Fruit fly (Drosophila melanogaster) whole organism, embryonic: ENCODE measurements around the gene Ubc6.

ENCODE experiments used
- CG10209 ChIP-seq: fragments of 200-800 bp; sonication (Bioruptor generic); optimal IDR thresholded peaks from 3 replicates; lab custom pipeline; 2017; ENCODE audit warnings: missing biosample characterization, mild to moderate bottlenecking, missing genetic modification characterization, missing genetic modification reagents
- CG10543 ChIP-seq: fragments of 200-800 bp; sonication (Bioruptor generic); optimal IDR thresholded peaks from 3 replicates; lab custom pipeline; 2017; ENCODE audit warnings: missing biosample characterization, mild to moderate bottlenecking, missing genetic modification characterization, moderate library complexity
- CG11723 ChIP-seq: fragments of 200-800 bp; sonication (Bioruptor generic); optimal IDR thresholded peaks from 2 replicates; lab custom pipeline; 2017; ENCODE audit warnings: missing biosample characterization, mild to moderate bottlenecking, missing genetic modification characterization
- CG12236 ChIP-seq: fragments of 200-800 bp; sonication (Bioruptor generic); optimal IDR thresholded peaks from 2 replicates; lab custom pipeline; 2016; ENCODE audit warnings: missing biosample characterization, missing genetic modification characterization
- CG12391 ChIP-seq: fragments of 200-800 bp; sonication (Bioruptor generic); optimal IDR thresholded peaks from 3 replicates; lab custom pipeline; 2018; ENCODE audit warnings: missing biosample characterization, mild to moderate bottlenecking, missing genetic modification characterization, moderate library complexity
- CG12942 ChIP-seq: fragments of 200-800 bp; sonication (Bioruptor generic); optimal IDR thresholded peaks from 3 replicates; lab custom pipeline; 2016; ENCODE audit warnings: missing biosample characterization, missing genetic modification characterization
- CG13287 ChIP-seq: fragments of 200-800 bp; sonication (Bioruptor generic); IDR thresholded peaks from 2 replicates; pipeline ENCODE4 v1.3.6; 2022; ENCODE audit warnings: missing biosample characterization, missing genetic modification characterization; ENCODE audit not compliant: partially characterized antibody
- CG1529 ChIP-seq: fragments of 200-800 bp; sonication (Bioruptor generic); optimal IDR thresholded peaks from 3 replicates; lab custom pipeline; 2018; ENCODE audit warnings: missing biosample characterization, missing genetic modification characterization
- CG15696 ChIP-seq: fragments of 200-800 bp; sonication (Bioruptor generic); optimal IDR thresholded peaks from 2 replicates; lab custom pipeline; 2019; ENCODE audit warnings: missing biosample characterization, mild to moderate bottlenecking, missing genetic modification characterization, moderate library complexity
- CG31365 ChIP-seq: fragments of 200-800 bp; sonication (Bioruptor generic); optimal IDR thresholded peaks from 2 replicates; lab custom pipeline; 2018; ENCODE audit warnings: missing biosample characterization, mild to moderate bottlenecking, missing genetic modification characterization
- CG31441 ChIP-seq: fragments of 200-800 bp; sonication (Bioruptor generic); IDR thresholded peaks from 2 replicates; pipeline ENCODE4 v1.3.6; 2022; ENCODE audit warnings: missing biosample characterization, missing genetic modification characterization
- CG32772 ChIP-seq: fragments of 200-800 bp; sonication (Bioruptor generic); IDR thresholded peaks from 2 replicates; pipeline ENCODE4 v1.3.6; 2022; ENCODE audit warnings: missing biosample characterization, missing genetic modification characterization
- CG43689 ChIP-seq: fragments of 200-800 bp; sonication (Bioruptor generic); IDR thresholded peaks from 2 replicates; pipeline ENCODE4 v1.3.6; 2022; ENCODE audit warnings: missing biosample characterization, missing genetic modification characterization
- CG5180 ChIP-seq: fragments of 200-800 bp; sonication (Bioruptor generic); optimal IDR thresholded peaks from 3 replicates; lab custom pipeline; 2017; ENCODE audit warnings: missing biosample characterization, missing genetic modification characterization, mild to moderate bottlenecking, moderate library complexity, missing genetic modification reagents
- CG5245 ChIP-seq: fragments of 200-800 bp; sonication (Bioruptor generic); optimal IDR thresholded peaks from 3 replicates; lab custom pipeline; 2016; ENCODE audit warnings: missing biosample characterization, missing genetic modification characterization
- CG5953 ChIP-seq: fragments of 200-800 bp; sonication (Bioruptor generic); IDR thresholded peaks from 2 replicates; pipeline ENCODE4 v1.3.6; 2022; ENCODE audit warnings: missing biosample characterization, missing genetic modification characterization
- CG6765 ChIP-seq: fragments of 200-800 bp; sonication (Bioruptor generic); optimal IDR thresholded peaks from 3 replicates; lab custom pipeline; 2017; ENCODE audit warnings: missing biosample characterization, mild to moderate bottlenecking, missing genetic modification characterization
- CG7839 ChIP-seq: fragments of 200-800 bp; sonication (Bioruptor generic); optimal IDR thresholded peaks from 3 replicates; lab custom pipeline; 2018; ENCODE audit warnings: missing biosample characterization, mild to moderate bottlenecking, missing genetic modification characterization, moderate library complexity
- CG8281 ChIP-seq: fragments of 200-800 bp; sonication (Bioruptor generic); optimal IDR thresholded peaks from 2 replicates; lab custom pipeline; 2018; ENCODE audit warnings: missing biosample characterization, mild to moderate bottlenecking, missing genetic modification characterization, moderate library complexity
- CoRest ChIP-seq: fragments of 200-800 bp; sonication (Bioruptor generic); optimal IDR thresholded peaks from 3 replicates; lab custom pipeline; 2018; ENCODE audit warnings: missing biosample characterization, mild to moderate bottlenecking, missing genetic modification characterization, moderate library complexity
- Dip2 ChIP-seq: fragments of 200-800 bp; sonication (Bioruptor generic); IDR thresholded peaks from 2 replicates; pipeline ENCODE4 v1.3.6; 2022; ENCODE audit warnings: missing biosample characterization, missing genetic modification characterization
- GATAe ChIP-seq: fragments of 200-800 bp; sonication (Bioruptor generic); conservative IDR thresholded peaks from 2 replicates; pipeline ENCODE4 v1.3.6; 2022; ENCODE audit warnings: missing biosample characterization, missing genetic modification characterization
- Hand ChIP-seq: fragments of 200-800 bp; sonication (Bioruptor generic); optimal IDR thresholded peaks from 2 replicates; lab custom pipeline; 2017; ENCODE audit warnings: mild to moderate bottlenecking, missing biosample characterization, missing genetic modification reagents, missing genetic modification characterization
- Hey ChIP-seq: fragments of 200-800 bp; sonication (Bioruptor generic); optimal IDR thresholded peaks from 3 replicates; lab custom pipeline; 2018; ENCODE audit warnings: missing biosample characterization, mild to moderate bottlenecking, missing genetic modification characterization
- HmgD ChIP-seq: fragments of 200-800 bp; sonication (Bioruptor generic); optimal IDR thresholded peaks from 3 replicates; lab custom pipeline; 2016; ENCODE audit warnings: missing biosample characterization, missing genetic modification characterization
- Lhr ChIP-seq: fragments of 200-800 bp; sonication (Bioruptor generic); optimal IDR thresholded peaks from 3 replicates; lab custom pipeline; 2017; ENCODE audit warnings: mild to moderate bottlenecking, missing biosample characterization, missing genetic modification reagents, missing genetic modification characterization
- Neu2 ChIP-seq: fragments of 200-800 bp; sonication (Bioruptor generic); optimal IDR thresholded peaks from 3 replicates; lab custom pipeline; 2016; ENCODE audit warnings: missing biosample characterization, missing genetic modification characterization, borderline replicate concordance
- Oaz ChIP-seq: fragments of 200-800 bp; sonication (Bioruptor generic); IDR thresholded peaks from 2 replicates; pipeline ENCODE4 v1.3.6; 2022; ENCODE audit warnings: missing biosample characterization, missing genetic modification characterization
- Six4 ChIP-seq: fragments of 200-800 bp; sonication (Bioruptor generic); optimal IDR thresholded peaks from 2 replicates; lab custom pipeline; 2016; ENCODE audit warnings: missing biosample characterization, missing genetic modification characterization
- bcd ChIP-seq: fragments of 200-800 bp; sonication (Bioruptor generic); optimal IDR thresholded peaks from 2 replicates; lab custom pipeline; 2017; ENCODE audit warnings: missing biosample characterization, mild to moderate bottlenecking, missing genetic modification characterization
- bsh ChIP-seq, 2 experiments: fragments of 200-800 bp; sonication (Bioruptor generic); optimal IDR thresholded peaks; 2 replicates each; lab custom pipeline; 2017 to 2018; ENCODE audit warnings: mild to moderate bottlenecking in 2 of 2, missing biosample characterization in 2 of 2, missing genetic modification characterization in 2 of 2, moderate library complexity in 1 of 2
- btn ChIP-seq: fragments of 200-800 bp; sonication (Bioruptor generic); optimal IDR thresholded peaks from 2 replicates; lab custom pipeline; 2016; ENCODE audit warnings: missing biosample characterization, missing genetic modification characterization
- cad ChIP-seq: fragments of >200 bp; optimal IDR thresholded peaks from 2 replicates; lab custom pipeline; 2017; ENCODE audit warnings: missing biosample characterization, missing genetic modification characterization
- dan ChIP-seq: fragments of 200-800 bp; sonication (Bioruptor generic); IDR thresholded peaks from 2 replicates; pipeline ENCODE4 v1.3.6; 2022; ENCODE audit warnings: missing biosample characterization, missing genetic modification characterization
- en ChIP-seq: fragments of 200-800 bp; sonication (Bioruptor generic); optimal IDR thresholded peaks from 2 replicates; lab custom pipeline; 2016; ENCODE audit warnings: missing biosample characterization, missing genetic modification characterization
- gt ChIP-seq: fragments of 200-800 bp; sonication (Bioruptor generic); IDR thresholded peaks from 2 replicates; pipeline ENCODE4 v1.3.6; 2022; ENCODE audit warnings: missing biosample characterization, missing genetic modification characterization
- ind ChIP-seq: fragments of 200-800 bp; sonication (Bioruptor generic); optimal IDR thresholded peaks from 3 replicates; lab custom pipeline; 2016; ENCODE audit warnings: missing biosample characterization, missing genetic modification characterization
- ken ChIP-seq: fragments of 200-800 bp; sonication (Bioruptor generic); IDR thresholded peaks from 3 replicates; pipeline ENCODE4 v1.3.6; 2022; ENCODE audit warnings: missing biosample characterization, missing genetic modification characterization
- lbe ChIP-seq: fragments of 200-800 bp; sonication (Bioruptor generic); optimal IDR thresholded peaks from 2 replicates; lab custom pipeline; 2016; ENCODE audit warnings: missing biosample characterization, mild to moderate bottlenecking, missing genetic modification characterization
- nau ChIP-seq: fragments of 200-800 bp; sonication (Bioruptor generic); optimal IDR thresholded peaks from 3 replicates; lab custom pipeline; 2017; ENCODE audit warnings: missing biosample characterization, mild to moderate bottlenecking, missing genetic modification characterization, missing genetic modification reagents
- pan ChIP-seq, 4 experiments: fragments of >200 bp in 3 of 4; fragments of 200-800 bp in 1 of 4; sonication (Bioruptor generic) in 1 of 4; optimal IDR thresholded peaks in 3 of 4; IDR thresholded peaks in 1 of 4; 2 replicates each; pipeline versions ENCODE4 v1.3.6 to Lab custom; 2017 to 2022; ENCODE audit warnings: missing biosample characterization in 2 of 4, missing genetic modification characterization in 2 of 4, mixed read lengths in 1 of 4
- pum ChIP-seq: fragments of 200-800 bp; sonication (Bioruptor generic); optimal IDR thresholded peaks from 2 replicates; lab custom pipeline; 2016; ENCODE audit warnings: missing biosample characterization, missing genetic modification characterization
- sens ChIP-seq: fragments of 200-800 bp; sonication (Bioruptor generic); peaks from one replicate; lab custom pipeline; 2016; ENCODE audit warnings: missing biosample characterization, missing genetic modification characterization
- seq ChIP-seq: fragments of 200-800 bp; sonication (Bioruptor generic); IDR thresholded peaks from 2 replicates; pipeline ENCODE4 v1.3.6; 2022; ENCODE audit warnings: missing biosample characterization, missing genetic modification characterization
- sqz ChIP-seq: fragments of 200-800 bp; sonication (Bioruptor generic); optimal IDR thresholded peaks from 3 replicates; lab custom pipeline; 2018; ENCODE audit warnings: missing biosample characterization, mild to moderate bottlenecking, missing genetic modification characterization
- stwl ChIP-seq: fragments of 200-800 bp; sonication (Bioruptor generic); optimal IDR thresholded peaks from 3 replicates; lab custom pipeline; 2018; ENCODE audit warnings: missing biosample characterization, mild to moderate bottlenecking, missing genetic modification characterization, moderate library complexity
- tin ChIP-seq: fragments of 200-800 bp; sonication (Bioruptor generic); optimal IDR thresholded peaks from 3 replicates; lab custom pipeline; 2016; ENCODE audit warnings: missing biosample characterization, missing genetic modification characterization
- tio ChIP-seq: fragments of 200-800 bp; sonication (Bioruptor generic); optimal IDR thresholded peaks from 2 replicates; lab custom pipeline; 2017; ENCODE audit warnings: missing biosample characterization, missing genetic modification characterization, inconsistent platforms
- wdn ChIP-seq: fragments of 200-800 bp; sonication (Bioruptor generic); IDR thresholded peaks from 2 replicates; pipeline ENCODE4 v1.3.6; 2022; ENCODE audit warnings: missing biosample characterization, missing genetic modification characterization

Ubc6 gene

dm6 chr3R:4970415-4971140 lies 18.1 kb upstream of the Ubc6 start (continued):
- peak; percentile 71 for TF ChIP-seq sens (GFP tag; lab: Kevin White, UChicago)
- TF ChIP-seq CG15696 (tag; lab: Kevin White, UChicago) = peak; percentile 83
- no peak for TF ChIP-seq CG8281
- TF ChIP-seq Hey = no peak
- no peak for TF ChIP-seq CG6765 (GFP tag; lab: Kevin White, UChicago)
- peak; percentile 100 for TF ChIP-seq CG31365 (tag; lab: Kevin White, UChicago)
- no peak for TF ChIP-seq CG43689 (GFP tag; lab: Robert Waterston, UW)
- no peak for TF ChIP-seq CG5180
- no peak for TF ChIP-seq Six4
- no peak for TF ChIP-seq GATAe (GFP tag; lab: Robert Waterston, UW)
- no peak for TF ChIP-seq CG10209 (GFP tag; lab: Kevin White, UChicago)
- no peak for TF ChIP-seq wdn (GFP tag; lab: Robert Waterston, UW)
- no peak for TF ChIP-seq pan (optimal IDR thresholded peaks at IDR 0.05; lab: Kevin White, UChicago)
- TF ChIP-seq pan (GFP tag; optimal IDR thresholded peaks at IDR 0.05 in 1 of 2, IDR thresholded peaks at IDR 0.05 in 1 of 2) = peak in 1 of 2 experiments; percentile 64
- TF ChIP-seq Lhr (GFP tag; lab: Kevin White, UChicago) = peak; percentile 93
- TF ChIP-seq CG5245 = peak; percentile 69
- no peak for TF ChIP-seq bsh (GFP tag; optimal IDR thresholded peaks at IDR 0.05; lab: Kevin White, UChicago)
- TF ChIP-seq en (GFP tag; lab: Kevin White, UChicago) = peak; percentile 4
- no peak for TF ChIP-seq CG11723
- no peak for TF ChIP-seq btn (GFP tag; lab: Kevin White, UChicago)
- peak; percentile 35 for TF ChIP-seq CG12391 (tag; lab: Kevin White, UChicago)
- TF ChIP-seq CG13287 (GFP tag; lab: Robert Waterston, UW) = peak; percentile 48; the same call in 1 of the 2 replicates
- peak; percentile 35 for TF ChIP-seq bcd (GFP tag; lab: Kevin White, UChicago)
- TF ChIP-seq dan (GFP tag; lab: Robert Waterston, UW) = no peak
- TF ChIP-seq tin = peak; percentile 82
- peak; percentile 12 for TF ChIP-seq Neu2
- no peak for TF ChIP-seq CG1529
- TF ChIP-seq seq (GFP tag; lab: Robert Waterston, UW) = no peak
- peak; percentile 11 for TF ChIP-seq tio
- peak; percentile 80 for TF ChIP-seq pum (GFP tag; lab: Kevin White, UChicago)
- no peak for TF ChIP-seq CG31441
- no peak for TF ChIP-seq gt
- peak; percentile 62 for TF ChIP-seq CoRest (tag; lab: Kevin White, UChicago)
- peak; percentile 84 for TF ChIP-seq HmgD (GFP tag; lab: Kevin White, UChicago)
- peak; percentile 53 for TF ChIP-seq CG12942 (GFP tag; lab: Kevin White, UChicago)
- TF ChIP-seq Dip2 (GFP tag; lab: Robert Waterston, UW) = peak; percentile 100
- no peak for TF ChIP-seq cad (GFP tag; lab: Kevin White, UChicago)
- TF ChIP-seq sqz (GFP tag; lab: Kevin White, UChicago) = no peak
- TF ChIP-seq ken = peak; percentile 64; the same call in 2 of the 3 replicates
- TF ChIP-seq ind (GFP tag; lab: Kevin White, UChicago) = peak; percentile 66
- TF ChIP-seq CG7839 (tag; lab: Kevin White, UChicago) = peak; percentile 55
- TF ChIP-seq nau (GFP tag; lab: Kevin White, UChicago) = no peak
- TF ChIP-seq Hand (GFP tag; lab: Kevin White, UChicago) = no peak
- TF ChIP-seq stwl = peak; percentile 17
- TF ChIP-seq lbe (GFP tag; lab: Kevin White, UChicago) = no peak
- TF ChIP-seq CG10543 (GFP tag; lab: Kevin White, UChicago) = no peak
- TF ChIP-seq CG32772 = peak; percentile 53; the same call in 1 of the 2 replicates
- 0 out of 2 replicates have a peak, but pooled peaks have one; percentile 31 for TF ChIP-seq Oaz (GFP tag; lab: Robert Waterston, UW)
- no peak; the same call in 1 of the 2 replicates for TF ChIP-seq CG5953 (GFP tag; lab: Robert Waterston, UW)
- peak; percentile 7 for TF ChIP-seq CG12236 (GFP tag; lab: Kevin White, UChicago)
